Worm (Caenorhabditis elegans): ENCODE data around the gene ZC404.1.

- no peak for TF ChIP-seq him-1 (tag; optimal IDR thresholded peaks at IDR 0.05)
- no peak for TF ChIP-seq W03F9.2 (tag; optimal IDR thresholded peaks at IDR 0.05)
Measured at ce11 chrV:6758017-6758416, 36.0 kb upstream of the ZC404.1 start, which contains the start of gene dbl-1.
